Fruit fly (Drosophila melanogaster) whole organism, embryonic: ENCODE measurements around the gene CG8892.

Experiments used
- Atf-2 ChIP-seq: fragments of 200-800 bp; sonication (Bioruptor generic); optimal IDR thresholded peaks from 2 replicates; lab custom pipeline; 2016; ENCODE audit warnings: missing biosample characterization, missing genetic modification characterization
- B-H2 ChIP-seq: fragments of 200-800 bp; sonication (Bioruptor generic); optimal IDR thresholded peaks from 2 replicates; lab custom pipeline; 2018; ENCODE audit warnings: missing biosample characterization, mild to moderate bottlenecking, missing genetic modification characterization
- CG10267 ChIP-seq: fragments of 200-800 bp; sonication (Bioruptor generic); optimal IDR thresholded peaks from 2 replicates; lab custom pipeline; 2018; ENCODE audit warnings: missing biosample characterization, mild to moderate bottlenecking, missing genetic modification characterization, moderate library complexity
- CG10543 ChIP-seq: fragments of 200-800 bp; sonication (Bioruptor generic); optimal IDR thresholded peaks from 3 replicates; lab custom pipeline; 2017; ENCODE audit warnings: missing biosample characterization, mild to moderate bottlenecking, missing genetic modification characterization, moderate library complexity
- CG10565 ChIP-seq: fragments of 200-800 bp; sonication (Bioruptor generic); optimal IDR thresholded peaks from 3 replicates; lab custom pipeline; 2016; ENCODE audit warnings: missing biosample characterization, mild to moderate bottlenecking, missing genetic modification characterization
- CG10979 ChIP-seq: fragments of 200-800 bp; sonication (Bioruptor generic); optimal IDR thresholded peaks from 2 replicates; lab custom pipeline; 2018; ENCODE audit warnings: missing biosample characterization, mild to moderate bottlenecking, missing genetic modification characterization, moderate library complexity
- CG11695 ChIP-seq: fragments of 200-800 bp; sonication (Bioruptor generic); IDR thresholded peaks from 3 replicates; pipeline ENCODE4 v1.3.6; 2022; ENCODE audit warnings: missing biosample characterization, missing genetic modification characterization
- CG11723 ChIP-seq: fragments of 200-800 bp; sonication (Bioruptor generic); optimal IDR thresholded peaks from 2 replicates; lab custom pipeline; 2017; ENCODE audit warnings: missing biosample characterization, mild to moderate bottlenecking, missing genetic modification characterization
- CG15073 ChIP-seq: fragments of 200-800 bp; sonication (Bioruptor generic); optimal IDR thresholded peaks from 2 replicates; lab custom pipeline; 2016; ENCODE audit warnings: missing biosample characterization, missing genetic modification characterization
- CG16815 ChIP-seq: fragments of 200-800 bp; sonication (Bioruptor generic); optimal IDR thresholded peaks from 3 replicates; lab custom pipeline; 2017; ENCODE audit warnings: missing biosample characterization, mild to moderate bottlenecking, missing genetic modification characterization
- CG17359 ChIP-seq: fragments of 200-800 bp; sonication (Bioruptor generic); optimal IDR thresholded peaks from 3 replicates; lab custom pipeline; 2018; ENCODE audit warnings: missing biosample characterization, mild to moderate bottlenecking, missing genetic modification characterization, moderate library complexity
- CG17361 ChIP-seq: fragments of 200-800 bp; sonication (Bioruptor generic); IDR thresholded peaks from 3 replicates; pipeline ENCODE4 v1.3.6; 2022; ENCODE audit warnings: missing biosample characterization, missing genetic modification characterization
- CG17385 ChIP-seq: fragments of 200-800 bp; sonication (Bioruptor generic); optimal IDR thresholded peaks from 3 replicates; lab custom pipeline; 2018; ENCODE audit warnings: missing biosample characterization, mild to moderate bottlenecking, missing genetic modification characterization
- CG17802 ChIP-seq: fragments of 200-800 bp; sonication (Bioruptor generic); optimal IDR thresholded peaks from 2 replicates; lab custom pipeline; 2018; ENCODE audit warnings: missing biosample characterization, mild to moderate bottlenecking, missing genetic modification characterization, moderate library complexity
- CG18011 ChIP-seq: fragments of 200-800 bp; sonication (Bioruptor generic); optimal IDR thresholded peaks from 2 replicates; lab custom pipeline; 2017; ENCODE audit warnings: missing biosample characterization, missing genetic modification characterization, mild to moderate bottlenecking, moderate library complexity, missing genotype
- CG33557 ChIP-seq: fragments of 200-800 bp; sonication (Bioruptor generic); optimal IDR thresholded peaks from 2 replicates; lab custom pipeline; 2019; ENCODE audit warnings: missing biosample characterization, mild to moderate bottlenecking, missing genetic modification characterization, moderate library complexity
- CG3847 ChIP-seq: fragments of 200-800 bp; sonication (Bioruptor generic); IDR thresholded peaks from 2 replicates; pipeline ENCODE4 v1.3.6; 2022; ENCODE audit warnings: missing biosample characterization, missing genetic modification characterization
- CG4707 ChIP-seq: fragments of 200-800 bp; sonication (Bioruptor generic); optimal IDR thresholded peaks from 2 replicates; lab custom pipeline; 2018; ENCODE audit warnings: missing biosample characterization, mild to moderate bottlenecking, missing genetic modification characterization, moderate library complexity
- CG5245 ChIP-seq: fragments of 200-800 bp; sonication (Bioruptor generic); optimal IDR thresholded peaks from 3 replicates; lab custom pipeline; 2016; ENCODE audit warnings: missing biosample characterization, missing genetic modification characterization
- CG7372 ChIP-seq: fragments of 200-800 bp; sonication (Bioruptor generic); IDR thresholded peaks from 2 replicates; pipeline ENCODE4 v1.3.6; 2022; ENCODE audit warnings: missing biosample characterization, missing genetic modification characterization
- CG7987 ChIP-seq: fragments of 200-800 bp; sonication (Bioruptor generic); optimal IDR thresholded peaks from 2 replicates; lab custom pipeline; 2018; ENCODE audit warnings: missing biosample characterization, mild to moderate bottlenecking, missing genetic modification characterization, moderate library complexity
- CG8359 ChIP-seq: fragments of 200-800 bp; sonication (Bioruptor generic); optimal IDR thresholded peaks from 2 replicates; lab custom pipeline; 2017; ENCODE audit warnings: missing biosample characterization, mild to moderate bottlenecking, missing genetic modification characterization, borderline replicate concordance
- CG8924 ChIP-seq: fragments of 200-800 bp; optimal IDR thresholded peaks from 3 replicates; lab custom pipeline; 2019; ENCODE audit warnings: missing biosample characterization, mild to moderate bottlenecking, missing genetic modification characterization, moderate library complexity
- CoRest ChIP-seq: fragments of 200-800 bp; sonication (Bioruptor generic); optimal IDR thresholded peaks from 3 replicates; lab custom pipeline; 2018; ENCODE audit warnings: missing biosample characterization, mild to moderate bottlenecking, missing genetic modification characterization, moderate library complexity
- Dbx ChIP-seq: fragments of 200-800 bp; sonication (Bioruptor generic); IDR thresholded peaks from 3 replicates; pipeline ENCODE4 v1.3.6; 2022; ENCODE audit warnings: missing biosample characterization, missing genetic modification characterization
- Dref ChIP-seq: fragments of 200-800 bp; sonication (Bioruptor generic); IDR thresholded peaks from 2 replicates; pipeline ENCODE4 v1.3.6; 2022; ENCODE audit warnings: missing biosample characterization, missing genetic modification characterization
- HLHmδ ChIP-seq: fragments of 200-800 bp; sonication (Bioruptor generic); optimal IDR thresholded peaks from 2 replicates; lab custom pipeline; 2018; ENCODE audit warnings: missing biosample characterization, mild to moderate bottlenecking, missing genetic modification characterization, moderate library complexity
- Mrtf ChIP-seq: fragments of 200-800 bp; sonication (Bioruptor generic); IDR thresholded peaks from 3 replicates; pipeline ENCODE4 v1.3.6; 2022; ENCODE audit warnings: missing biosample characterization, missing genetic modification characterization
- Optix ChIP-seq: fragments of 200-800 bp; sonication (Bioruptor generic); IDR thresholded peaks from 3 replicates; pipeline ENCODE4 v1.3.6; 2022; ENCODE audit warnings: missing biosample characterization, missing genetic modification characterization
- Ravus ChIP-seq: fragments of 200-800 bp; sonication (Bioruptor generic); IDR thresholded peaks from 2 replicates; pipeline ENCODE4 v1.3.6; 2022; ENCODE audit warnings: missing biosample characterization, missing genetic modification characterization
- Side ChIP-seq: fragments of 200-800 bp; sonication (Bioruptor generic); optimal IDR thresholded peaks from 2 replicates; lab custom pipeline; 2016; ENCODE audit warnings: missing biosample characterization, missing genetic modification characterization
- Sin3A ChIP-seq: fragments of >200 bp; optimal IDR thresholded peaks from 2 replicates; lab custom pipeline; 2018
- Spps ChIP-seq: fragments of 200-800 bp; sonication (Bioruptor generic); optimal IDR thresholded peaks from 2 replicates; lab custom pipeline; 2018; ENCODE audit warnings: missing biosample characterization, mild to moderate bottlenecking, missing genetic modification characterization
- Sry-δ ChIP-seq: fragments of 200-800 bp; sonication (Bioruptor generic); optimal IDR thresholded peaks from 2 replicates; lab custom pipeline; 2016; ENCODE audit warnings: missing biosample characterization, missing genetic modification characterization
- TFAM ChIP-seq: fragments of 200-800 bp; sonication (Bioruptor generic); optimal IDR thresholded peaks from 2 replicates; lab custom pipeline; 2017; ENCODE audit warnings: missing biosample characterization, missing genetic modification characterization, inconsistent platforms
- cad ChIP-seq: fragments of >200 bp; optimal IDR thresholded peaks from 2 replicates; lab custom pipeline; 2017; ENCODE audit warnings: missing biosample characterization, missing genetic modification characterization
- ci ChIP-seq: fragments of 200-800 bp; sonication (Bioruptor generic); IDR thresholded peaks from 3 replicates; pipeline ENCODE4 v1.3.6; 2022; ENCODE audit warnings: missing biosample characterization, missing genetic modification characterization
- crc ChIP-seq: fragments of 200-800 bp; sonication (Bioruptor generic); optimal IDR thresholded peaks from 2 replicates; lab custom pipeline; 2016; ENCODE audit warnings: missing biosample characterization, missing genetic modification characterization
- fd96Cb ChIP-seq: fragments of 200-800 bp; sonication (Bioruptor generic); optimal IDR thresholded peaks from 2 replicates; lab custom pipeline; 2018; ENCODE audit warnings: missing biosample characterization, mild to moderate bottlenecking, missing genetic modification characterization, moderate library complexity
- ftz-f1 ChIP-seq: fragments of 200-800 bp; sonication (Bioruptor generic); optimal IDR thresholded peaks from 2 replicates; lab custom pipeline; 2016; ENCODE audit warnings: missing biosample characterization, missing genetic modification characterization
- hth ChIP-seq: fragments of >200 bp; optimal IDR thresholded peaks from 2 replicates; lab custom pipeline; 2017; ENCODE audit warnings: inconsistent platforms
- knrl ChIP-seq: fragments of 200-800 bp; sonication (Bioruptor generic); IDR thresholded peaks from 3 replicates; pipeline ENCODE4 v1.3.6; 2022; ENCODE audit warnings: missing biosample characterization, missing genetic modification characterization; ENCODE audit not compliant: partially characterized antibody
- lab ChIP-seq: fragments of 200-800 bp; sonication (Bioruptor generic); optimal IDR thresholded peaks from 3 replicates; lab custom pipeline; 2017; ENCODE audit warnings: missing biosample characterization, missing genetic modification characterization, mild to moderate bottlenecking, moderate library complexity, missing genetic modification reagents
- lilli ChIP-seq: fragments of 200-800 bp; sonication (Bioruptor generic); optimal IDR thresholded peaks from 3 replicates; lab custom pipeline; 2016; ENCODE audit warnings: missing biosample characterization, missing genetic modification characterization
- lmd ChIP-seq: fragments of 200-800 bp; sonication (Bioruptor generic); IDR thresholded peaks from 2 replicates; pipeline ENCODE4 v1.3.6; 2022; ENCODE audit warnings: missing biosample characterization, missing genetic modification characterization
- pita ChIP-seq: fragments of 200-800 bp; sonication (Bioruptor generic); optimal IDR thresholded peaks from 2 replicates; lab custom pipeline; 2017; ENCODE audit warnings: missing biosample characterization, mild to moderate bottlenecking, missing genetic modification characterization
- ranshi ChIP-seq: fragments of 200-800 bp; sonication (Bioruptor generic); IDR thresholded peaks from 2 replicates; pipeline ENCODE4 v1.3.6; 2022; ENCODE audit warnings: missing biosample characterization, missing genetic modification characterization
- run ChIP-seq: fragments of 200-800 bp; sonication (Bioruptor generic); optimal IDR thresholded peaks from 3 replicates; lab custom pipeline; 2018; ENCODE audit warnings: missing biosample characterization, mild to moderate bottlenecking, missing genetic modification characterization
- sob ChIP-seq: fragments of 200-800 bp; sonication (Bioruptor generic); IDR thresholded peaks from 2 replicates; pipeline ENCODE4 v1.3.6; 2022; ENCODE audit warnings: missing biosample characterization, missing genetic modification characterization
- vnd ChIP-seq: fragments of 200-800 bp; sonication (Bioruptor generic); IDR thresholded peaks from 3 replicates; pipeline ENCODE4 v1.3.6; 2022; ENCODE audit warnings: missing biosample characterization, missing genetic modification characterization; ENCODE audit not compliant: partially characterized antibody
- zen ChIP-seq: fragments of 200-800 bp; sonication (Bioruptor generic); optimal IDR thresholded peaks from 3 replicates; lab custom pipeline; 2018; ENCODE audit warnings: missing biosample characterization, mild to moderate bottlenecking, missing genetic modification characterization, moderate library complexity

CG8892 gene

dm6 chr2L:4976988-4977551, 4.3 kb downstream of the CG8892 start, which contains the start of the genes Gmd and CG3792 (continued):
- TF ChIP-seq ranshi (GFP tag; lab: Robert Waterston, UW) (peak; percentile 97), ci (GFP tag; lab: Robert Waterston, UW) (peak; percentile 93), crc (GFP tag; lab: Kevin White, UChicago) (peak; percentile 90), Mrtf (GFP tag; lab: Robert Waterston, UW) (peak; percentile 92), Atf-2 (peak; percentile 96), Side (GFP tag; lab: Kevin White, UChicago) (peak; percentile 92), CG10979 (peak; percentile 92), CG18011 (peak; percentile 84), CG11695 (GFP tag; lab: Robert Waterston, UW) (peak; percentile 96), knrl (GFP tag; lab: Robert Waterston, UW) (peak; percentile 87), run (tag; lab: Kevin White, UChicago) (peak; percentile 80), Dbx (peak; percentile 97), CG3847 (peak; percentile 97), Optix (GFP tag; lab: Robert Waterston, UW) (peak; percentile 81), Spps (peak; percentile 93), cad (GFP tag; lab: Kevin White, UChicago) (no peak), CG10267 (tag; lab: Kevin White, UChicago) (peak; percentile 98), vnd (GFP tag; lab: Robert Waterston, UW) (peak; percentile 88), CG7372 (GFP tag; lab: Robert Waterston, UW) (peak; percentile 96), Ravus (GFP tag; lab: Robert Waterston, UW) (peak; percentile 86), CG33557 (peak; percentile 82), B-H2 (GFP tag; lab: Kevin White, UChicago) (peak; percentile 96), TFAM (GFP tag; lab: Kevin White, UChicago) (peak; percentile 69), HLHmδ (no peak), zen (tag; lab: Kevin White, UChicago) (peak; percentile 93), CG8359 (GFP tag; lab: Kevin White, UChicago) (peak; percentile 88), fd96Cb (tag; lab: Kevin White, UChicago) (peak; percentile 91), CG17359 (tag; lab: Kevin White, UChicago) (peak; percentile 95), CG15073 (GFP tag; lab: Kevin White, UChicago) (peak; percentile 58), CG10543 (peak; percentile 94), CG17802 (tag; lab: Kevin White, UChicago) (peak; percentile 81), CG4707 (GFP tag; lab: Kevin White, UChicago) (peak; percentile 95), CG11723 (GFP tag; lab: Kevin White, UChicago) (peak; percentile 91), CG10565 (GFP tag; lab: Kevin White, UChicago) (peak; percentile 86), CG7987 (GFP tag; lab: Kevin White, UChicago) (peak; percentile 83), ftz-f1 (peak; percentile 52), lilli (GFP tag; lab: Kevin White, UChicago) (peak; percentile 98), pita (no peak), CG5245 (GFP tag; lab: Kevin White, UChicago) (peak; percentile 93), Sin3A (lab: Kevin White, UChicago) (peak; percentile 82), CG17361 (peak; percentile 98), lab (GFP tag; lab: Kevin White, UChicago) (peak; percentile 97), Dref (GFP tag; lab: Robert Waterston, UW) (peak; percentile 77), CoRest (tag; lab: Kevin White, UChicago) (peak; percentile 97), hth (no peak), CG17385 (GFP tag; lab: Kevin White, UChicago) (peak; percentile 85), sob (GFP tag; lab: Robert Waterston, UW) (peak; percentile 97), CG16815 (peak; percentile 93), lmd (GFP tag; lab: Robert Waterston, UW) (peak; percentile 97), CG8924 (tag; lab: Kevin White, UChicago) (peak; percentile 94), Sry-δ (GFP tag; lab: Kevin White, UChicago) (peak; percentile 77)
